Worm (Caenorhabditis elegans) whole organism, L3 larva: Measurements from ENCODE around the gene smf-1.

Experiments
- R02D3.7 ChIP-seq: fragments of 150-350 bp; optimal IDR thresholded peaks from 2 replicates; lab custom pipeline; 2014; ENCODE audit warnings: missing biosample characterization, missing genetic modification characterization
- ama-1 ChIP-seq: fragments of 150-350 bp; optimal IDR thresholded peaks from 2 replicates; lab custom pipeline; 2018
- ceh-82 ChIP-seq: fragments of 150-350 bp; optimal IDR thresholded peaks from 2 replicates; lab custom pipeline; 2014; ENCODE audit warnings: missing biosample characterization, missing genetic modification characterization
- egl-5 ChIP-seq: fragments of 150-350 bp; optimal IDR thresholded peaks from 2 replicates; lab custom pipeline; 2017; ENCODE audit warnings: missing biosample characterization, missing genetic modification reagents, missing genetic modification characterization, inconsistent platforms
- elt-1 ChIP-seq: fragments of 150-350 bp; optimal IDR thresholded peaks from 2 replicates; lab custom pipeline; 2014; ENCODE audit warnings: missing biosample characterization, missing genetic modification characterization
- nhr-77 ChIP-seq: fragments of 150-350 bp; optimal IDR thresholded peaks from 2 replicates; lab custom pipeline; 2014; ENCODE audit warnings: missing biosample characterization, missing genetic modification characterization
- snpc-4 ChIP-seq: fragments of 150-350 bp; optimal IDR thresholded peaks from 2 replicates; lab custom pipeline; 2014; ENCODE audit warnings: missing biosample characterization, missing genetic modification characterization

- TF ChIP-seq snpc-4 (tag; lab: Kevin White, UChicago) (no peak), ama-1 (lab: Kevin White, UChicago) (no peak), nhr-77 (no peak), R02D3.7 (no peak), elt-1 (tag; lab: Kevin White, UChicago) (no peak), egl-5 (no peak), ceh-82 (tag; lab: Kevin White, UChicago) (no peak)
Measured at ce11 chrX:6705156-6705555, 17.7 kb downstream of the smf-1 start.
